Worm (Caenorhabditis elegans) whole organism, mixed stage, embryonic: Measurements from ENCODE around the gene C50F4.16.

Source experiments
- blmp-1 ChIP-seq: fragments of 150-350 bp; optimal IDR thresholded peaks from 2 replicates; lab custom pipeline; 2014; ENCODE audit warnings: missing biosample characterization, missing genetic modification characterization
- elt-1 ChIP-seq: sonication (generic microtip); optimal IDR thresholded peaks from 2 replicates; lab custom pipeline; 2017; ENCODE audit warnings: missing genetic modification characterization, mild to moderate bottlenecking, missing compliant biosample characterization, antibody characterized with exemption, moderate library complexity, borderline replicate concordance; ENCODE audit not compliant: insufficient read depth
- elt-3 ChIP-seq: fragments of 150-350 bp; optimal IDR thresholded peaks from 2 replicates; lab custom pipeline; 2014; ENCODE audit warnings: missing biosample characterization, missing genetic modification characterization
- lin-13 ChIP-seq: fragments of 150-350 bp; optimal IDR thresholded peaks from 2 replicates; lab custom pipeline; 2014; ENCODE audit warnings: missing biosample characterization, missing genetic modification characterization
- lin-32 ChIP-seq: fragments of 200-800 bp; sonication (Bioruptor generic); optimal IDR thresholded peaks from 2 replicates; lab custom pipeline; 2018; ENCODE audit warnings: mild to moderate bottlenecking, missing genetic modification characterization, missing compliant biosample characterization
- mab-5 ChIP-seq: fragments of 150-350 bp; optimal IDR thresholded peaks from 2 replicates; lab custom pipeline; 2014; ENCODE audit warnings: missing biosample characterization, missing genetic modification characterization
- nhr-237 ChIP-seq: fragments of 150-350 bp; optimal IDR thresholded peaks from 2 replicates; lab custom pipeline; 2014; ENCODE audit warnings: missing biosample characterization, missing genetic modification characterization
- nhr-76 ChIP-seq: sonication (generic microtip); optimal IDR thresholded peaks from 2 replicates; lab custom pipeline; 2017; ENCODE audit warnings: missing biosample characterization, missing genetic modification characterization
- unc-120 ChIP-seq: sonication (generic microtip); optimal IDR thresholded peaks from 2 replicates; lab custom pipeline; 2017; ENCODE audit warnings: missing genetic modification characterization, missing compliant biosample characterization; ENCODE audit not compliant: poor library complexity, severe bottlenecking
- ztf-11 ChIP-seq: fragments of 150-350 bp; optimal IDR thresholded peaks from 2 replicates; lab custom pipeline; 2014; ENCODE audit warnings: missing biosample characterization, missing genetic modification characterization

DNA sequence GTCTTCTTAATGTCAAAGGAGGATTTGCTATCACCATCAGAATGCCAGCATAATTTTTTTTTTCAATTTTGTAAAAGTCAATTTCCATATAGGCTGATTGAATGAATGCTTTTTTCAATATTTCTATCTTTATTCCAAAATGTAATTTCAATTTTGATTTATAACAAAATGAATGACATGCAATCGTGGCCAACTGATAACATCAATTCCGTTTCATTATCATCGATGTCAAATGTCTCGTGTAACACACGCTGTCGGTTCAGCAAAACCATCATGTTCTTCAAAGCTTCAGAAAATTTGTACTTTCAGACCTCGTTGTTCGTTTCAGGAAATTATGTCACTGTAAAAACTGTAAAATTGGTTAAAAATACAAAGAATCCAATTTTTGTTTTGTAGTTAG, 34.5 kb downstream of the C50F4.16 start:
- TF ChIP-seq lin-13 (no peak), unc-120 (tag; lab: Kevin White, UChicago) (no peak), blmp-1 (tag; lab: Kevin White, UChicago) (no peak), elt-3 (no peak), mab-5 (no peak), nhr-237 (no peak), nhr-76 (no peak), ztf-11 (no peak), lin-32 (GFP tag; lab: Kevin White, UChicago) (no peak), elt-1 (tag; lab: Kevin White, UChicago) (no peak)
